Worm (Caenorhabditis elegans) whole organism, L1 larva: ENCODE data around the gene ugt-6.

ENCODE experiments used
- C16A3.4 ChIP-seq: fragments of 150-350 bp; optimal IDR thresholded peaks from 2 replicates; lab custom pipeline; 2014; ENCODE audit warnings: missing biosample characterization, missing genetic modification characterization
- C34B4.2 ChIP-seq: sonication (generic microtip); optimal IDR thresholded peaks from 2 replicates; lab custom pipeline; 2017; ENCODE audit warnings: mild to moderate bottlenecking, missing genetic modification characterization, missing compliant biosample characterization
- F16B12.6 ChIP-seq: fragments of 150-350 bp; optimal IDR thresholded peaks from 2 replicates; lab custom pipeline; 2014; ENCODE audit warnings: missing biosample characterization, missing genetic modification characterization
- Y116A8C.19 ChIP-seq: sonication (generic microtip); optimal IDR thresholded peaks from 2 replicates; lab custom pipeline; 2016; ENCODE audit warnings: missing compliant biosample characterization, missing genetic modification characterization, borderline replicate concordance
- alr-1 ChIP-seq: fragments of 200-800 bp; sonication (Bioruptor generic); optimal IDR thresholded peaks from 2 replicates; lab custom pipeline; 2018; ENCODE audit warnings: borderline replicate concordance, mild to moderate bottlenecking, missing genetic modification characterization, missing compliant biosample characterization
- ceh-63 ChIP-seq: fragments of 200-800 bp; sonication (Bioruptor generic); optimal IDR thresholded peaks from 2 replicates; lab custom pipeline; 2018; ENCODE audit warnings: mild to moderate bottlenecking, missing genetic modification characterization, missing compliant biosample characterization
- ceh-82 ChIP-seq, 3 experiments: fragments of 150-350 bp in 1 of 3; sonication (generic microtip) in 2 of 3; optimal IDR thresholded peaks; 2 replicates each; lab custom pipeline; 2014 to 2017; ENCODE audit warnings: missing biosample characterization in 3 of 3, missing genetic modification characterization in 3 of 3
- ceh-88 ChIP-seq: fragments of 200-800 bp; sonication (Bioruptor generic); IDR thresholded peaks from 2 replicates; pipeline ENCODE4 v1.3.6; 2022; ENCODE audit warnings: missing genetic modification characterization, missing compliant biosample characterization
- ceh-90 ChIP-seq: sonication (generic microtip); optimal IDR thresholded peaks from 2 replicates; lab custom pipeline; 2016; ENCODE audit warnings: missing genetic modification characterization, missing compliant biosample characterization
- dpl-1 ChIP-seq, 3 experiments: fragments of 150-350 bp in 2 of 3; sonication (generic microtip) in 1 of 3; optimal IDR thresholded peaks; 2 replicates each; lab custom pipeline; 2014 to 2017; ENCODE audit warnings: missing biosample characterization in 3 of 3, missing genetic modification characterization in 3 of 3, missing genetic modification reagents in 3 of 3
- efl-1 ChIP-seq, 4 experiments: fragments of 150-350 bp; optimal IDR thresholded peaks in 3 of 4; peaks in 1 of 4; 1 replicate in 1 of 4; 2 replicates in 3 of 4; lab custom pipeline; 2014; ENCODE audit warnings: missing biosample characterization in 2 of 4, missing genetic modification characterization in 2 of 4, missing genetic modification reagents in 2 of 4
- efl-3 ChIP-seq: fragments of 200-800 bp; sonication (Bioruptor generic); optimal IDR thresholded peaks from 2 replicates; lab custom pipeline; 2018; ENCODE audit warnings: mild to moderate bottlenecking, missing genetic modification characterization, missing compliant biosample characterization
- elt-2 ChIP-seq: sonication (generic microtip); optimal IDR thresholded peaks from 2 replicates; lab custom pipeline; 2016; ENCODE audit warnings: missing genetic modification characterization, mild to moderate bottlenecking, inconsistent platforms, missing compliant biosample characterization, missing genetic modification reagents
- ets-5 ChIP-seq: fragments of 200-800 bp; sonication (Bioruptor generic); IDR thresholded peaks from 2 replicates; pipeline ENCODE4 v1.3.6; 2022; ENCODE audit warnings: missing genetic modification characterization, missing compliant biosample characterization
- fkh-4 ChIP-seq: sonication (generic microtip); optimal IDR thresholded peaks from 2 replicates; lab custom pipeline; 2016; ENCODE audit warnings: missing compliant biosample characterization, missing genetic modification characterization, borderline replicate concordance
- hlh-17 ChIP-seq: fragments of 200-800 bp; sonication (Bioruptor generic); optimal IDR thresholded peaks from 2 replicates; lab custom pipeline; 2018; ENCODE audit warnings: missing genetic modification characterization, mild to moderate bottlenecking, missing compliant biosample characterization, moderate library complexity, borderline replicate concordance
- hlh-4 ChIP-seq: sonication (generic microtip); optimal IDR thresholded peaks from 2 replicates; lab custom pipeline; 2016; ENCODE audit warnings: mild to moderate bottlenecking, missing genetic modification characterization, missing compliant biosample characterization
- hpl-2 ChIP-seq: fragments of 150-350 bp; optimal IDR thresholded peaks from 2 replicates; lab custom pipeline; 2014; ENCODE audit warnings: missing biosample characterization, missing genetic modification reagents, missing genetic modification characterization
- irx-1 ChIP-seq: sonication (generic microtip); optimal IDR thresholded peaks from 2 replicates; lab custom pipeline; 2016; ENCODE audit warnings: missing genetic modification characterization, missing compliant biosample characterization
- lin-13 ChIP-seq: fragments of 150-350 bp; optimal IDR thresholded peaks from 2 replicates; lab custom pipeline; 2014; ENCODE audit warnings: missing biosample characterization, missing genetic modification reagents, missing genetic modification characterization
- lin-14 ChIP-seq: fragments of 200-800 bp; sonication (Bioruptor generic); optimal IDR thresholded peaks from 2 replicates; lab custom pipeline; 2018; ENCODE audit warnings: mild to moderate bottlenecking, missing genetic modification characterization, moderate library complexity, missing compliant biosample characterization
- lin-35 ChIP-seq, 2 experiments: fragments of 150-350 bp; optimal IDR thresholded peaks; 2 replicates each; lab custom pipeline; 2014; ENCODE audit warnings: missing biosample characterization in 2 of 2, missing genetic modification characterization in 2 of 2, missing genetic modification reagents in 2 of 2
- lir-3 ChIP-seq: sonication (generic microtip); optimal IDR thresholded peaks from 2 replicates; lab custom pipeline; 2016; ENCODE audit warnings: mild to moderate bottlenecking, missing genetic modification characterization, moderate library complexity, missing compliant biosample characterization; ENCODE audit not compliant: poor library complexity
- lsy-2 ChIP-seq, 2 experiments: fragments of 150-350 bp; optimal IDR thresholded peaks; 2 replicates each; lab custom pipeline; 2014; ENCODE audit warnings: missing biosample characterization in 2 of 2, missing genetic modification characterization in 2 of 2
- mdl-1 ChIP-seq, 2 experiments: fragments of 150-350 bp; optimal IDR thresholded peaks; 2 replicates each; lab custom pipeline; 2014 to 2017; ENCODE audit warnings: missing biosample characterization in 2 of 2, missing genetic modification characterization in 2 of 2, inconsistent platforms in 1 of 2
- nhr-11 ChIP-seq: fragments of 150-350 bp; optimal IDR thresholded peaks from 2 replicates; lab custom pipeline; 2014; ENCODE audit warnings: missing biosample characterization, missing genetic modification characterization
- nhr-237 ChIP-seq: fragments of 150-350 bp; optimal IDR thresholded peaks from 2 replicates; lab custom pipeline; 2014; ENCODE audit warnings: missing biosample characterization, missing genetic modification characterization
- nhr-77 ChIP-seq: fragments of 150-350 bp; optimal IDR thresholded peaks from 2 replicates; lab custom pipeline; 2014; ENCODE audit warnings: missing biosample characterization, missing genetic modification characterization
- nhr-85 ChIP-seq: sonication (generic microtip); peaks from one replicate; lab custom pipeline; 2016; ENCODE audit warnings: missing genetic modification characterization, inconsistent platforms, missing compliant biosample characterization
- pqm-1 ChIP-seq: sonication (generic microtip); optimal IDR thresholded peaks from 3 replicates; lab custom pipeline; 2017; ENCODE audit warnings: missing biosample characterization, missing genetic modification characterization
- swsn-7 ChIP-seq: sonication (generic microtip); optimal IDR thresholded peaks from 2 replicates; lab custom pipeline; 2016; ENCODE audit warnings: missing genetic modification characterization, missing compliant biosample characterization
- tlp-1 ChIP-seq: fragments of 150-350 bp; optimal IDR thresholded peaks from 2 replicates; lab custom pipeline; 2014; ENCODE audit warnings: missing biosample characterization, missing genetic modification characterization
- unc-62 ChIP-seq: fragments of 150-350 bp; optimal IDR thresholded peaks from 2 replicates; lab custom pipeline; 2014; ENCODE audit warnings: missing biosample characterization, missing genetic modification reagents, missing genetic modification characterization
- unc-98 ChIP-seq: fragments of 200-800 bp; sonication (Bioruptor generic); IDR thresholded peaks from 2 replicates; pipeline ENCODE4 v1.3.6; 2022; ENCODE audit warnings: missing genetic modification characterization, missing compliant biosample characterization
- vab-15 ChIP-seq: sonication (generic microtip); optimal IDR thresholded peaks from 2 replicates; lab custom pipeline; 2017; ENCODE audit warnings: missing genotype, mild to moderate bottlenecking, missing genetic modification characterization, missing compliant biosample characterization
- zip-4 ChIP-seq: fragments of 200-800 bp; sonication (Bioruptor generic); optimal IDR thresholded peaks from 2 replicates; lab custom pipeline; 2018; ENCODE audit warnings: mild to moderate bottlenecking, missing genetic modification characterization, moderate library complexity, missing compliant biosample characterization
- ztf-11 ChIP-seq, 2 experiments: sonication (generic microtip); optimal IDR thresholded peaks; 2 replicates each; lab custom pipeline; 2016 to 2017; ENCODE audit warnings: missing genetic modification characterization in 2 of 2, missing biosample characterization in 1 of 2, missing compliant biosample characterization in 1 of 2
- ztf-4 ChIP-seq: fragments of 150-350 bp; optimal IDR thresholded peaks from 2 replicates; lab custom pipeline; 2014; ENCODE audit warnings: missing biosample characterization, missing genetic modification characterization

The ugt-6 gene

ce11 chrV:12809876-12810275 lies 11.9 kb upstream of the ugt-6 start, which contains the start of gene ZC443.1:
TSS of gene ZC443.1 (minus strand) at chrV:12810080.
- TF ChIP-seq efl-1 (optimal IDR thresholded peaks at IDR 0.05; lab: Kevin White, UChicago) = no peak
- TF ChIP-seq efl-1 (GFP tag; optimal IDR thresholded peaks at IDR 0.05 in 1 of 2; lab: Kevin White, UChicago) = peak in 1 of 2 experiments; percentile 54
- TF ChIP-seq ztf-4 = no peak
- peak; percentile 65 for TF ChIP-seq nhr-85 (tag; lab: Kevin White, UChicago)
- no peak for TF ChIP-seq lin-14 (GFP tag; lab: Kevin White, UChicago)
- TF ChIP-seq hlh-4 (tag; lab: Kevin White, UChicago) = no peak
- TF ChIP-seq irx-1 (tag; lab: Kevin White, UChicago) = no peak
- TF ChIP-seq Y116A8C.19 (tag; lab: Kevin White, UChicago) = no peak
- no peak for TF ChIP-seq ets-5 (GFP tag; lab: Robert Waterston, UW)

- TF ChIP-seq F16B12.6 (tag; lab: Kevin White, UChicago) (no peak), C16A3.4 (tag; lab: Kevin White, UChicago) (no peak), C34B4.2 (tag; lab: Kevin White, UChicago) (no peak), lin-14 (GFP tag; lab: Kevin White, UChicago) (no peak), lsy-2 (tag; optimal IDR thresholded peaks at IDR 0.05; lab: Kevin White, UChicago) (no peak), lir-3 (tag; lab: Kevin White, UChicago) (no peak), lin-13 (no peak), pqm-1 (tag; lab: Kevin White, UChicago) (no peak), vab-15 (tag; lab: Kevin White, UChicago) (no peak), ztf-4 (no peak), nhr-85 (tag; lab: Kevin White, UChicago) (no peak), ets-5 (GFP tag; lab: Robert Waterston, UW) (no peak), lin-35 (GFP tag; optimal IDR thresholded peaks at IDR 0.05; lab: Kevin White, UChicago) (no peak), ceh-90 (tag; lab: Kevin White, UChicago) (no peak), tlp-1 (no peak), unc-62 (GFP tag; lab: Kevin White, UChicago) (no peak), zip-4 (no peak), ztf-11 (tag; optimal IDR thresholded peaks at IDR 0.05; lab: Kevin White, UChicago) (no peak), dpl-1 (GFP tag; optimal IDR thresholded peaks at IDR 0.05; lab: Kevin White, UChicago) (no peak)
These were observed 8.2 kb upstream of the ugt-6 start, which contains the start of gene ZC443.7 for ce11 chrV:12806190-12806589. TSS of gene ZC443.7 (plus strand) at chrV:12806490.

- no peak for TF ChIP-seq mdl-1 (tag; optimal IDR thresholded peaks at IDR 0.05; lab: Kevin White, UChicago)
- no peak for TF ChIP-seq nhr-237 (tag; lab: Kevin White, UChicago)
- no peak for TF ChIP-seq lin-14 (GFP tag; lab: Kevin White, UChicago)
- no peak for TF ChIP-seq nhr-11
- no peak for TF ChIP-seq ceh-63
- TF ChIP-seq swsn-7 (tag; lab: Kevin White, UChicago) = no peak
- no peak for TF ChIP-seq hpl-2
- TF ChIP-seq ceh-82 (tag; optimal IDR thresholded peaks at IDR 0.05; lab: Kevin White, UChicago) = no peak
These were observed 5.2 kb upstream of the ugt-6 start, which contains the start of gene srbc-45 for ce11 chrV:12803274-12803673. TSS of gene srbc-45 (plus strand) at chrV:12803574.

ce11 chrV:12800171-12800570 lies 2.1 kb upstream of the ugt-6 start, which contains the start of gene ugt-3:
TSS of gene ugt-3 (minus strand) at chrV:12800271.
- TF ChIP-seq nhr-77 = no peak
- no peak for TF ChIP-seq fkh-4 (tag; lab: Kevin White, UChicago)
- no peak for TF ChIP-seq lsy-2 (tag; optimal IDR thresholded peaks at IDR 0.05; lab: Kevin White, UChicago)
- TF ChIP-seq hpl-2 = no peak
- TF ChIP-seq nhr-11 = no peak
- no peak for TF ChIP-seq ceh-88 (GFP tag; lab: Robert Waterston, UW)

- TF ChIP-seq efl-3 (GFP tag; lab: Kevin White, UChicago) (no peak), elt-2 (tag; lab: Kevin White, UChicago) (peak; percentile 66), hlh-17 (GFP tag; lab: Kevin White, UChicago) (no peak), lin-13 (no peak), nhr-11 (no peak), unc-98 (GFP tag; lab: Robert Waterston, UW) (no peak), alr-1 (no peak)
These were observed 1.0 kb downstream of the ugt-6 start for ce11 chrV:12796908-12797490.
